Fruit fly (Drosophila melanogaster) whole organism, pupa: ENCODE measurements around the gene Pomp.

Source experiments
- CG10348 ChIP-seq: fragments of 200-800 bp; sonication (Bioruptor generic); IDR thresholded peaks from 2 replicates; pipeline ENCODE4 v1.3.6; 2022; ENCODE audit warnings: missing biosample characterization, missing genetic modification characterization
- CG14655 ChIP-seq: fragments of 200-800 bp; sonication (Bioruptor generic); optimal IDR thresholded peaks from 3 replicates; lab custom pipeline; 2017; ENCODE audit warnings: mild to moderate bottlenecking, missing biosample characterization, missing genetic modification reagents, missing genetic modification characterization
- CG15710 ChIP-seq: fragments of 200-800 bp; sonication (Bioruptor generic); optimal IDR thresholded peaks from 2 replicates; lab custom pipeline; 2018; ENCODE audit warnings: missing biosample characterization, mild to moderate bottlenecking, missing genetic modification characterization, moderate library complexity
- CG34367 ChIP-seq: fragments of 200-800 bp; sonication (Bioruptor generic); optimal IDR thresholded peaks from 2 replicates; lab custom pipeline; 2018; ENCODE audit warnings: missing biosample characterization, mild to moderate bottlenecking, missing genetic modification characterization
- CG8301 ChIP-seq: fragments of 200-800 bp; sonication (Bioruptor generic); optimal IDR thresholded peaks from 2 replicates; lab custom pipeline; 2018; ENCODE audit warnings: missing biosample characterization, mild to moderate bottlenecking, missing genetic modification characterization
- CG9948 ChIP-seq: fragments of 200-800 bp; sonication (Bioruptor generic); optimal IDR thresholded peaks from 2 replicates; lab custom pipeline; 2018; ENCODE audit warnings: missing biosample characterization, mild to moderate bottlenecking, missing genetic modification characterization, moderate library complexity
- D1 ChIP-seq: fragments of 200-800 bp; sonication (Bioruptor generic); optimal IDR thresholded peaks from 2 replicates; lab custom pipeline; 2018; ENCODE audit warnings: missing biosample characterization, mild to moderate bottlenecking, missing genetic modification characterization, moderate library complexity
- EcR ChIP-seq: fragments of 200-800 bp; sonication (Bioruptor generic); optimal IDR thresholded peaks from 3 replicates; lab custom pipeline; 2019; ENCODE audit warnings: missing biosample characterization, missing genetic modification characterization, mild to moderate bottlenecking, moderate library complexity, missing genetic modification reagents
- Ets98B ChIP-seq: fragments of 200-800 bp; sonication (Bioruptor generic); IDR thresholded peaks from 2 replicates; pipeline ENCODE4 v1.3.6; 2022; ENCODE audit warnings: missing biosample characterization, missing genetic modification characterization
- Pif1A ChIP-seq: fragments of 200-800 bp; sonication (Bioruptor generic); optimal IDR thresholded peaks from 3 replicates; lab custom pipeline; 2016; ENCODE audit warnings: missing biosample characterization, missing genetic modification characterization
- Pif1B ChIP-seq: fragments of 200-800 bp; sonication (Bioruptor generic); optimal IDR thresholded peaks from 3 replicates; lab custom pipeline; 2016; ENCODE audit warnings: missing biosample characterization, missing genetic modification characterization
- Snoo ChIP-seq: fragments of 200-800 bp; sonication (Bioruptor generic); optimal IDR thresholded peaks from 3 replicates; lab custom pipeline; 2017; ENCODE audit warnings: missing biosample characterization, mild to moderate bottlenecking, missing genetic modification characterization, inconsistent platforms
- fd96Ca ChIP-seq: fragments of 200-800 bp; sonication (Bioruptor generic); IDR thresholded peaks from 3 replicates; pipeline ENCODE4 v1.3.6; 2022; ENCODE audit warnings: missing biosample characterization, missing genetic modification characterization
- rn ChIP-seq: fragments of 200-800 bp; sonication (Bioruptor generic); IDR thresholded peaks from 2 replicates; pipeline ENCODE4 v1.3.6; 2022; ENCODE audit warnings: missing biosample characterization, missing genetic modification characterization

dm6 chr2L:20787271-20787791, at the start of gene Pomp:
- TF ChIP-seq Ets98B (GFP tag; lab: Robert Waterston, UW) (peak; percentile 87), CG10348 (no peak), Snoo (peak; percentile 71), EcR (GFP tag; lab: Kevin White, UChicago) (no peak), CG8301 (tag; lab: Kevin White, UChicago) (peak; percentile 74), D1 (tag; lab: Kevin White, UChicago) (peak; percentile 71), CG9948 (peak; percentile 60), CG14655 (no peak), fd96Ca (GFP tag; lab: Robert Waterston, UW) (peak; percentile 79), CG34367 (tag; lab: Kevin White, UChicago) (peak; percentile 30), Pif1B (GFP tag; lab: Kevin White, UChicago) (peak; percentile 74), Pif1A (peak; percentile 78), CG15710 (tag; lab: Kevin White, UChicago) (peak; percentile 26), rn (GFP tag; lab: Robert Waterston, UW) (peak; percentile 45; the same call in 1 of the 2 replicates)
